Worm (Caenorhabditis elegans) whole organism, late embryonic: ENCODE results near the gene C08F8.3.
A peak's percentile ranks its signal among the peaks of the same experiment; 100 is the strongest.

Experiments used
- C38D4.7 ChIP-seq: fragments of 200-800 bp; sonication (Bioruptor generic); optimal IDR thresholded peaks from 2 replicates; lab custom pipeline; 2018; ENCODE audit warnings: mild to moderate bottlenecking, missing genetic modification characterization, moderate library complexity, missing compliant biosample characterization
- F13H6.1 ChIP-seq: sonication (generic microtip); optimal IDR thresholded peaks from 2 replicates; lab custom pipeline; 2016; ENCODE audit warnings: missing genetic modification characterization, missing compliant biosample characterization
- K02D7.2 ChIP-seq: sonication (generic microtip); optimal IDR thresholded peaks from 2 replicates; lab custom pipeline; 2017; ENCODE audit warnings: mild to moderate bottlenecking, missing genetic modification characterization, missing compliant biosample characterization
- K09A11.1 ChIP-seq: sonication (generic microtip); optimal IDR thresholded peaks from 2 replicates; lab custom pipeline; 2017; ENCODE audit warnings: antibody characterized with exemption, mild to moderate bottlenecking, missing genetic modification characterization, missing compliant biosample characterization; ENCODE audit not compliant: insufficient read depth
- ceh-14 ChIP-seq: sonication (generic microtip); optimal IDR thresholded peaks from 2 replicates; lab custom pipeline; 2016; ENCODE audit warnings: missing genotype, missing genetic modification characterization, missing compliant biosample characterization
- ceh-19 ChIP-seq: fragments of 200-800 bp; sonication (Bioruptor generic); optimal IDR thresholded peaks from 2 replicates; lab custom pipeline; 2018; ENCODE audit warnings: mild to moderate bottlenecking, missing genetic modification characterization, missing compliant biosample characterization
- ceh-2 ChIP-seq: sonication (generic microtip); optimal IDR thresholded peaks from 2 replicates; lab custom pipeline; 2016; ENCODE audit warnings: missing genotype, missing genetic modification characterization, missing compliant biosample characterization
- ceh-30 ChIP-seq: fragments of 150-350 bp; optimal IDR thresholded peaks from 2 replicates; lab custom pipeline; 2014; ENCODE audit warnings: missing biosample characterization, missing genetic modification characterization
- ceh-31 ChIP-seq: sonication (generic microtip); optimal IDR thresholded peaks from 2 replicates; lab custom pipeline; 2016; ENCODE audit warnings: missing genetic modification characterization, missing compliant biosample characterization
- ceh-34 ChIP-seq: sonication (generic microtip); optimal IDR thresholded peaks from 2 replicates; lab custom pipeline; 2016; ENCODE audit warnings: mild to moderate bottlenecking, missing genetic modification characterization, missing compliant biosample characterization
- ceh-45 ChIP-seq: fragments of 200-800 bp; sonication (Bioruptor generic); IDR thresholded peaks from 2 replicates; pipeline ENCODE4 v1.3.6; 2022; ENCODE audit warnings: missing genetic modification reagents, missing genetic modification characterization, missing compliant biosample characterization
- ceh-48 ChIP-seq: sonication (generic microtip); optimal IDR thresholded peaks from 2 replicates; lab custom pipeline; 2016; ENCODE audit warnings: missing genetic modification characterization, inconsistent platforms, missing compliant biosample characterization
- ceh-6 ChIP-seq: fragments of 200-800 bp; sonication (Bioruptor generic); optimal IDR thresholded peaks from 2 replicates; lab custom pipeline; 2018; ENCODE audit warnings: mild to moderate bottlenecking, missing genetic modification characterization, missing compliant biosample characterization
- ceh-9 ChIP-seq: sonication (generic microtip); optimal IDR thresholded peaks from 2 replicates; lab custom pipeline; 2016; ENCODE audit warnings: mild to moderate bottlenecking, missing genetic modification characterization, inconsistent platforms, missing compliant biosample characterization
- dmd-4 ChIP-seq: sonication (generic microtip); optimal IDR thresholded peaks from 2 replicates; lab custom pipeline; 2016; ENCODE audit warnings: borderline replicate concordance, missing genetic modification characterization, missing compliant biosample characterization
- elt-2 ChIP-seq: sonication (generic microtip); optimal IDR thresholded peaks from 2 replicates; lab custom pipeline; 2016; ENCODE audit warnings: missing genetic modification reagents, missing genetic modification characterization, missing compliant biosample characterization
- elt-4 ChIP-seq: sonication (generic microtip); optimal IDR thresholded peaks from 2 replicates; lab custom pipeline; 2016; ENCODE audit warnings: missing genetic modification characterization, missing compliant biosample characterization
- ets-4 ChIP-seq: sonication (generic microtip); optimal IDR thresholded peaks from 2 replicates; lab custom pipeline; 2016; ENCODE audit warnings: missing genetic modification characterization, missing compliant biosample characterization
- eyg-1 ChIP-seq: sonication (generic microtip); optimal IDR thresholded peaks from 2 replicates; lab custom pipeline; 2016; ENCODE audit warnings: missing genotype, missing genetic modification characterization, missing compliant biosample characterization
- fax-1 ChIP-seq: sonication (generic microtip); optimal IDR thresholded peaks from 2 replicates; lab custom pipeline; 2016; ENCODE audit warnings: missing genotype, missing genetic modification characterization, missing compliant biosample characterization
- fkh-6 ChIP-seq: sonication (generic microtip); optimal IDR thresholded peaks from 2 replicates; lab custom pipeline; 2016; ENCODE audit warnings: missing genetic modification characterization, missing compliant biosample characterization
- hlh-13 ChIP-seq: fragments of 200-800 bp; sonication (Bioruptor generic); optimal IDR thresholded peaks from 2 replicates; lab custom pipeline; 2018; ENCODE audit warnings: mild to moderate bottlenecking, missing genetic modification characterization, missing compliant biosample characterization
- hlh-15 ChIP-seq: sonication (generic microtip); optimal IDR thresholded peaks from 2 replicates; lab custom pipeline; 2016; ENCODE audit warnings: missing genetic modification characterization, missing compliant biosample characterization
- hlh-30 ChIP-seq: sonication (generic microtip); optimal IDR thresholded peaks from 2 replicates; lab custom pipeline; 2017; ENCODE audit warnings: antibody characterized with exemption, missing genetic modification characterization, missing compliant biosample characterization; ENCODE audit not compliant: insufficient read depth
- hlh-6 ChIP-seq: sonication (generic microtip); optimal IDR thresholded peaks from 2 replicates; lab custom pipeline; 2016; ENCODE audit warnings: missing genotype, missing genetic modification characterization, missing compliant biosample characterization
- hlh-8 ChIP-seq: sonication (generic microtip); optimal IDR thresholded peaks from 2 replicates; lab custom pipeline; 2016; ENCODE audit warnings: missing genotype, missing genetic modification characterization, missing compliant biosample characterization
- lim-6 ChIP-seq: sonication (generic microtip); optimal IDR thresholded peaks from 2 replicates; lab custom pipeline; 2016; ENCODE audit warnings: missing genetic modification characterization, missing compliant biosample characterization
- lin-11 ChIP-seq: fragments of 200-800 bp; sonication (Bioruptor generic); optimal IDR thresholded peaks from 2 replicates; lab custom pipeline; 2018; ENCODE audit warnings: mild to moderate bottlenecking, missing genetic modification characterization, missing compliant biosample characterization
- madf-2 ChIP-seq: sonication (generic microtip); optimal IDR thresholded peaks from 2 replicates; lab custom pipeline; 2017; ENCODE audit warnings: missing genetic modification characterization, missing compliant biosample characterization
- mec-3 ChIP-seq: sonication (generic microtip); optimal IDR thresholded peaks from 2 replicates; lab custom pipeline; 2016; ENCODE audit warnings: borderline replicate concordance, missing genetic modification characterization, missing compliant biosample characterization
- npax-4 ChIP-seq: sonication (generic microtip); optimal IDR thresholded peaks from 2 replicates; lab custom pipeline; 2016; ENCODE audit warnings: missing genetic modification characterization, missing compliant biosample characterization
- odd-2 ChIP-seq: sonication (generic microtip); optimal IDR thresholded peaks from 2 replicates; lab custom pipeline; 2017; ENCODE audit warnings: antibody characterized with exemption, mild to moderate bottlenecking, missing genetic modification characterization, missing compliant biosample characterization
- pag-3 ChIP-seq: sonication (generic microtip); optimal IDR thresholded peaks from 2 replicates; lab custom pipeline; 2016; ENCODE audit warnings: missing compliant biosample characterization, missing genetic modification characterization, borderline replicate concordance
- pat-9 ChIP-seq: fragments of 200-800 bp; sonication (Bioruptor generic); optimal IDR thresholded peaks from 2 replicates; lab custom pipeline; 2018; ENCODE audit warnings: mild to moderate bottlenecking, missing genetic modification characterization, moderate library complexity, missing compliant biosample characterization
- pax-1 ChIP-seq: fragments of 150-350 bp; optimal IDR thresholded peaks from 2 replicates; lab custom pipeline; 2014; ENCODE audit warnings: missing biosample characterization, missing genetic modification characterization
- pqm-1 ChIP-seq: sonication (generic microtip); optimal IDR thresholded peaks from 2 replicates; lab custom pipeline; 2016; ENCODE audit warnings: missing genetic modification characterization, missing compliant biosample characterization
- pros-1 ChIP-seq: fragments of 150-350 bp; optimal IDR thresholded peaks from 2 replicates; lab custom pipeline; 2014; ENCODE audit warnings: missing biosample characterization, missing genetic modification reagents, missing genetic modification characterization
- ref-2 ChIP-seq: sonication (generic microtip); optimal IDR thresholded peaks from 2 replicates; lab custom pipeline; 2016; ENCODE audit warnings: missing genetic modification characterization, missing compliant biosample characterization
- rnt-1 ChIP-seq: sonication (generic microtip); optimal IDR thresholded peaks from 2 replicates; lab custom pipeline; 2016; ENCODE audit warnings: missing genetic modification characterization, missing compliant biosample characterization
- sdc-2 ChIP-seq: sonication (generic microtip); optimal IDR thresholded peaks from 2 replicates; lab custom pipeline; 2016; ENCODE audit warnings: missing genotype, missing genetic modification characterization, missing compliant biosample characterization
- sox-2 ChIP-seq: fragments of 200-800 bp; sonication (Bioruptor generic); IDR thresholded peaks from 2 replicates; pipeline ENCODE4 v1.3.6; 2022; ENCODE audit warnings: missing genetic modification reagents, missing genetic modification characterization, missing compliant biosample characterization
- syd-9 ChIP-seq: sonication (generic microtip); optimal IDR thresholded peaks from 2 replicates; lab custom pipeline; 2016; ENCODE audit warnings: mild to moderate bottlenecking, missing genetic modification characterization, moderate library complexity, missing compliant biosample characterization
- tbx-2 ChIP-seq: sonication (generic microtip); optimal IDR thresholded peaks from 2 replicates; lab custom pipeline; 2016; ENCODE audit warnings: missing genetic modification characterization, missing compliant biosample characterization
- ttx-3 ChIP-seq: sonication (generic microtip); optimal IDR thresholded peaks from 2 replicates; lab custom pipeline; 2016; ENCODE audit warnings: missing genetic modification reagents, missing genetic modification characterization, missing compliant biosample characterization
- unc-42 ChIP-seq: sonication (generic microtip); optimal IDR thresholded peaks from 2 replicates; lab custom pipeline; 2016; ENCODE audit warnings: missing genotype, missing genetic modification characterization, missing compliant biosample characterization
- unc-55 ChIP-seq: sonication (generic microtip); optimal IDR thresholded peaks from 2 replicates; lab custom pipeline; 2017; ENCODE audit warnings: missing biosample characterization, missing genetic modification reagents, missing genetic modification characterization
- unc-86 ChIP-seq: sonication (generic microtip); optimal IDR thresholded peaks from 2 replicates; lab custom pipeline; 2016; ENCODE audit warnings: missing genetic modification characterization, missing compliant biosample characterization
- ztf-16 ChIP-seq: sonication (generic microtip); optimal IDR thresholded peaks from 2 replicates; lab custom pipeline; 2017; ENCODE audit warnings: missing genetic modification characterization, missing compliant biosample characterization

C08F8.3 gene

DNA sequence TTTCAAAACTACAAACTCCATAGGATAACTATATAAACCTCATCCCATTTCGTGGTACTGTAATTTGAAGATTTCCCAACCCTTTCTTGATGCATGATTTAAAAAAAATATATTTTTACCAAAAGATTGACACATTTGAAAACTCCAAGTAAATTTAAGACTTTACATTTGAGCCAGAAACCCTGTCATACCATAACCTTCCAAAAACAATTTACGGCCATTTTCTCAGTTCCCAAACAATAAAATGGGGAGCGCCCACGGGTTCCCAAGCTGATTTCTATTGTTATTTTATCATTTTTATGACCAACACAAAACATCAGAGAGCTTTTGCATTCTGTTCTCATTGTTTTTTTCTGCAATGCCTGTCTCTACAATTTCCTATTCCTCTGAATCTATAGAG lies 42.2 kb upstream of the C08F8.3 start, which contains the start of gene clc-9:
clc-9 (plus strand) TSS at position 301 of the 400 bp plus-strand sequence.
- TF ChIP-seq pax-1 (tag; lab: Kevin White, UChicago) (no peak), ztf-16 (no peak), npax-4 (tag; lab: Kevin White, UChicago) (no peak), ceh-34 (tag; lab: Kevin White, UChicago) (no peak), mec-3 (no peak), unc-86 (tag; lab: Kevin White, UChicago) (no peak), tbx-2 (no peak), pag-3 (tag; lab: Kevin White, UChicago) (no peak), ceh-48 (tag; lab: Kevin White, UChicago) (no peak), hlh-15 (tag; lab: Kevin White, UChicago) (no peak), pqm-1 (no peak), hlh-30 (tag; lab: Kevin White, UChicago) (no peak), fax-1 (tag; lab: Kevin White, UChicago) (no peak), sox-2 (GFP tag; lab: Robert Waterston, UW) (no peak), ttx-3 (tag; lab: Kevin White, UChicago) (no peak), K09A11.1 (tag; lab: Kevin White, UChicago) (no peak), ceh-30 (tag; lab: Kevin White, UChicago) (no peak), hlh-8 (no peak)

DNA sequence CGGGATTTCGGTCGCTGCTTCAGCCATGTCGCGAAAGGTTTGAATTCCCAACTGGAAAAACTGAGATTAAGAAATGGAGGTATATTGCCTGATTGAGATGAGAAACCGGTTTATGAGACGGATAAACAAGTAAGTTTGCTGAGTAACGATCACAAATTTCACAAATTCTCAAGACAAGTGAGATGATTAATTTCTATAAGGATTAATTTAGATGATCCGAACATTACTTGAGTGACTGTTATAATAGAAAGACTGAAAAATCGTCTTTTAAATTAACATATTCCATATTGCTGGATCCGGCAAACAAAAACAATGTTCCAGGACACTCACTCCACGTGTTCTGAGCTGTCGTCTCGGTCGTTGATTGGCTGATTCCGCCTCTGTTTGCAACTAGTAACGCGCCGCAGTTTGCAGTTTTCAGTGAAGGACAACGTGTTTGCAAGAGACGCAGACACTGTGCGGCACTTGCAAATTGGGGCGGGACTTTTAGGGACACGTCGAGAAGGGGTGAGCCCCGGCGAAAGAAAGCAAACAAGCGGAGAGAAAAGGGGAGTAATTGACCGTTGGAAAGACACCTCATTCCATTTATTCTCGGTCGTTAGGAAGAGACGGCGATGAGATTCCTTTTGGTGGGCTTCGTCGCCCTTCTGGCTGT lies 35.9 kb upstream of the C08F8.3 start, which contains the start of the genes imp-2 and enpl-1:
imp-2 (minus strand) TSS at position 51 of the 655 bp plus-strand sequence.
enpl-1 (plus strand) TSS at position 462 of the 655 bp plus-strand sequence.
- TF ChIP-seq ceh-2 (tag; lab: Kevin White, UChicago) (peak; percentile 50), mec-3 (no peak), sdc-2 (tag; lab: Kevin White, UChicago) (peak; percentile 51), ceh-45 (GFP tag; lab: Robert Waterston, UW) (no peak), eyg-1 (tag; lab: Kevin White, UChicago) (no peak), rnt-1 (no peak), ceh-48 (tag; lab: Kevin White, UChicago) (no peak), unc-55 (GFP tag; lab: Kevin White, UChicago) (peak; percentile 50), lim-6 (no peak), pat-9 (tag; lab: Kevin White, UChicago) (no peak), tbx-2 (peak; percentile 93), fkh-6 (tag; lab: Kevin White, UChicago) (no peak), odd-2 (no peak), hlh-30 (tag; lab: Kevin White, UChicago) (peak; percentile 81), elt-2 (tag; lab: Kevin White, UChicago) (peak; percentile 66), pax-1 (tag; lab: Kevin White, UChicago) (peak; percentile 51), F13H6.1 (peak; percentile 39), ceh-31 (peak; percentile 91), unc-42 (peak; percentile 83), pros-1 (tag; lab: Kevin White, UChicago) (peak; percentile 74), syd-9 (tag; lab: Kevin White, UChicago) (peak; percentile 42), hlh-8 (peak; percentile 42), hlh-15 (tag; lab: Kevin White, UChicago) (no peak), ceh-14 (peak; percentile 46), hlh-13 (no peak), elt-4 (no peak), pag-3 (tag; lab: Kevin White, UChicago) (no peak), ttx-3 (tag; lab: Kevin White, UChicago) (peak; percentile 20), madf-2 (tag; lab: Kevin White, UChicago) (peak; percentile 28), hlh-6 (no peak), ceh-6 (no peak), C38D4.7 (no peak), lin-11 (tag; lab: Kevin White, UChicago) (no peak), pqm-1 (peak; percentile 61), ceh-19 (GFP tag; lab: Kevin White, UChicago) (peak; percentile 53), K02D7.2 (no peak), ets-4 (tag; lab: Kevin White, UChicago) (peak; percentile 11), ref-2 (tag; lab: Kevin White, UChicago) (peak; percentile 85), dmd-4 (tag; lab: Kevin White, UChicago) (no peak), ceh-34 (tag; lab: Kevin White, UChicago) (peak; percentile 80), ceh-9 (no peak)
